Fruit fly (Drosophila melanogaster) whole organism, embryonic: ENCODE data around the gene IFT54.

Experiments
- Antp ChIP-seq: fragments of 200-800 bp; sonication (Bioruptor generic); optimal IDR thresholded peaks from 3 replicates; lab custom pipeline; 2016; ENCODE audit warnings: missing biosample characterization, missing genetic modification characterization
- Awh ChIP-seq: fragments of 200-800 bp; sonication (Bioruptor generic); IDR thresholded peaks from 2 replicates; pipeline ENCODE4, ENCODE4 v1.3.6; 2022; ENCODE audit warnings: missing biosample characterization, missing genetic modification characterization
- B-H2 ChIP-seq: fragments of 200-800 bp; sonication (Bioruptor generic); optimal IDR thresholded peaks from 2 replicates; lab custom pipeline; 2018; ENCODE audit warnings: missing biosample characterization, mild to moderate bottlenecking, missing genetic modification characterization
- BEAF-32 ChIP-seq: fragments of 200-800 bp; sonication (Bioruptor generic); optimal IDR thresholded peaks from 3 replicates; lab custom pipeline; 2017; ENCODE audit warnings: missing biosample characterization, missing genetic modification characterization, mild to moderate bottlenecking, moderate library complexity, missing genetic modification reagents
- Bgb ChIP-seq: fragments of 200-800 bp; sonication (Bioruptor generic); IDR thresholded peaks from 2 replicates; pipeline ENCODE4 v1.3.6; 2022; ENCODE audit warnings: missing biosample characterization, missing genetic modification characterization; ENCODE audit not compliant: partially characterized antibody
- Bteb2 ChIP-seq: fragments of 200-800 bp; sonication (Bioruptor generic); optimal IDR thresholded peaks from 2 replicates; lab custom pipeline; 2016; ENCODE audit warnings: missing biosample characterization, missing genetic modification characterization
- CG10147 ChIP-seq: fragments of 200-800 bp; sonication (Bioruptor generic); optimal IDR thresholded peaks from 2 replicates; lab custom pipeline; 2019; ENCODE audit warnings: missing biosample characterization, mild to moderate bottlenecking, missing genetic modification characterization, moderate library complexity
- CG10462 ChIP-seq: fragments of 200-800 bp; sonication (Bioruptor generic); optimal IDR thresholded peaks from 2 replicates; lab custom pipeline; 2016; ENCODE audit warnings: missing biosample characterization, missing genetic modification characterization
- CG11398 ChIP-seq: fragments of 200-800 bp; sonication (Bioruptor generic); optimal IDR thresholded peaks from 2 replicates; lab custom pipeline; 2016; ENCODE audit warnings: missing biosample characterization, missing genetic modification characterization
- CG12104 ChIP-seq: fragments of 200-800 bp; sonication (Bioruptor generic); optimal IDR thresholded peaks from 3 replicates; lab custom pipeline; 2016; ENCODE audit warnings: missing biosample characterization, missing genetic modification characterization
- CG12155 ChIP-seq: fragments of 200-800 bp; sonication (Bioruptor generic); optimal IDR thresholded peaks from 3 replicates; lab custom pipeline; 2016; ENCODE audit warnings: missing biosample characterization, missing genetic modification characterization
- CG12391 ChIP-seq: fragments of 200-800 bp; sonication (Bioruptor generic); optimal IDR thresholded peaks from 3 replicates; lab custom pipeline; 2018; ENCODE audit warnings: missing biosample characterization, mild to moderate bottlenecking, missing genetic modification characterization, moderate library complexity
- CG13775 ChIP-seq: fragments of 200-800 bp; sonication (Bioruptor generic); optimal IDR thresholded peaks from 3 replicates; lab custom pipeline; 2017; ENCODE audit warnings: missing biosample characterization, mild to moderate bottlenecking, missing genetic modification characterization
- CG14014 ChIP-seq: fragments of 200-800 bp; sonication (Bioruptor generic); IDR thresholded peaks from 2 replicates; pipeline ENCODE4 v1.3.6; 2022; ENCODE audit warnings: missing biosample characterization, missing genetic modification characterization
- CG15073 ChIP-seq: fragments of 200-800 bp; sonication (Bioruptor generic); optimal IDR thresholded peaks from 2 replicates; lab custom pipeline; 2016; ENCODE audit warnings: missing biosample characterization, missing genetic modification characterization
- CG17186 ChIP-seq: fragments of 200-800 bp; sonication (Bioruptor generic); optimal IDR thresholded peaks from 3 replicates; lab custom pipeline; 2017; ENCODE audit warnings: missing biosample characterization, missing genetic modification reagents, missing genetic modification characterization
- CG2712 ChIP-seq: fragments of 200-800 bp; optimal IDR thresholded peaks from 3 replicates; lab custom pipeline; 2019; ENCODE audit warnings: missing biosample characterization, mild to moderate bottlenecking, missing genetic modification characterization, moderate library complexity
- CG32767 ChIP-seq: fragments of 200-800 bp; sonication (Bioruptor generic); IDR thresholded peaks from 2 replicates; pipeline ENCODE4 v1.3.6; 2022; ENCODE audit warnings: missing biosample characterization, missing genetic modification characterization
- CG3726 ChIP-seq: fragments of 200-800 bp; sonication (Bioruptor generic); IDR thresholded peaks from 3 replicates; pipeline ENCODE4, ENCODE4 v1.3.6; 2022; ENCODE audit warnings: missing biosample characterization, missing genetic modification characterization
- CG5180 ChIP-seq: fragments of 200-800 bp; sonication (Bioruptor generic); optimal IDR thresholded peaks from 3 replicates; lab custom pipeline; 2017; ENCODE audit warnings: missing biosample characterization, missing genetic modification characterization, mild to moderate bottlenecking, moderate library complexity, missing genetic modification reagents
- CG8478 ChIP-seq: fragments of >200 bp; optimal IDR thresholded peaks from 2 replicates; lab custom pipeline; 2018
- D19B ChIP-seq: fragments of 200-800 bp; sonication (Bioruptor generic); optimal IDR thresholded peaks from 2 replicates; lab custom pipeline; 2017; ENCODE audit warnings: missing biosample characterization, mild to moderate bottlenecking, missing genetic modification characterization
- Dbx ChIP-seq: fragments of 200-800 bp; sonication (Bioruptor generic); IDR thresholded peaks from 3 replicates; pipeline ENCODE4 v1.3.6; 2022; ENCODE audit warnings: missing biosample characterization, missing genetic modification characterization
- Dfd ChIP-seq, 2 experiments: fragments of >200 bp; optimal IDR thresholded peaks; 2 replicates each; lab custom pipeline; 2017; ENCODE audit warnings: missing biosample characterization in 2 of 2, missing genetic modification characterization in 2 of 2
- Fer2 ChIP-seq: fragments of 200-800 bp; sonication (Bioruptor generic); optimal IDR thresholded peaks from 2 replicates; lab custom pipeline; 2018; ENCODE audit warnings: missing biosample characterization, mild to moderate bottlenecking, missing genetic modification characterization, moderate library complexity
- HHEX ChIP-seq: fragments of 200-800 bp; sonication (Bioruptor generic); optimal IDR thresholded peaks from 3 replicates; lab custom pipeline; 2017; ENCODE audit warnings: missing biosample characterization, mild to moderate bottlenecking, missing genetic modification characterization, missing genetic modification reagents
- Hr78 ChIP-seq, 2 experiments: fragments of 200-800 bp in 1 of 2; fragments of >200 bp in 1 of 2; sonication (Bioruptor generic) in 1 of 2; optimal IDR thresholded peaks; 2 replicates each; lab custom pipeline; 2017 to 2019; ENCODE audit warnings: missing biosample characterization in 2 of 2, missing genetic modification characterization in 2 of 2, mild to moderate bottlenecking in 1 of 2, moderate library complexity in 1 of 2
- Lhr ChIP-seq: fragments of 200-800 bp; sonication (Bioruptor generic); optimal IDR thresholded peaks from 3 replicates; lab custom pipeline; 2017; ENCODE audit warnings: mild to moderate bottlenecking, missing biosample characterization, missing genetic modification reagents, missing genetic modification characterization
- NFAT ChIP-seq: fragments of 200-800 bp; sonication (Bioruptor generic); IDR thresholded peaks from 2 replicates; pipeline ENCODE4 v1.3.6; 2022; ENCODE audit warnings: missing biosample characterization, missing genetic modification characterization
- NfI ChIP-seq: fragments of 200-800 bp; sonication (Bioruptor generic); optimal IDR thresholded peaks from 3 replicates; lab custom pipeline; 2018; ENCODE audit warnings: missing biosample characterization, mild to moderate bottlenecking, missing genetic modification characterization, moderate library complexity
- Oaz ChIP-seq: fragments of 200-800 bp; sonication (Bioruptor generic); IDR thresholded peaks from 2 replicates; pipeline ENCODE4 v1.3.6; 2022; ENCODE audit warnings: missing biosample characterization, missing genetic modification characterization
- Ptx1 ChIP-seq: fragments of 200-800 bp; sonication (Bioruptor generic); IDR thresholded peaks from 2 replicates; pipeline ENCODE4 v1.3.6; 2022; ENCODE audit warnings: missing biosample characterization, missing genetic modification characterization
- Rfx ChIP-seq: fragments of 200-800 bp; sonication (Bioruptor generic); IDR thresholded peaks from 2 replicates; pipeline ENCODE4 v1.3.6; 2022; ENCODE audit warnings: missing biosample characterization, missing genetic modification characterization
- Sox100B ChIP-seq: fragments of 200-800 bp; sonication (Bioruptor generic); optimal IDR thresholded peaks from 3 replicates; lab custom pipeline; 2018; ENCODE audit warnings: missing biosample characterization, mild to moderate bottlenecking, missing genetic modification characterization
- TFAM ChIP-seq: fragments of 200-800 bp; sonication (Bioruptor generic); optimal IDR thresholded peaks from 2 replicates; lab custom pipeline; 2017; ENCODE audit warnings: missing biosample characterization, missing genetic modification characterization, inconsistent platforms
- ash1 ChIP-seq: fragments of 200-800 bp; sonication (Bioruptor generic); optimal IDR thresholded peaks from 2 replicates; lab custom pipeline; 2018; ENCODE audit warnings: missing biosample characterization, mild to moderate bottlenecking, missing genetic modification characterization
- az2 ChIP-seq: fragments of 200-800 bp; sonication (Bioruptor generic); optimal IDR thresholded peaks from 3 replicates; lab custom pipeline; 2016; ENCODE audit warnings: missing biosample characterization, missing genetic modification characterization
- ci ChIP-seq: fragments of 200-800 bp; sonication (Bioruptor generic); IDR thresholded peaks from 3 replicates; pipeline ENCODE4 v1.3.6; 2022; ENCODE audit warnings: missing biosample characterization, missing genetic modification characterization
- dimm ChIP-seq: fragments of 200-800 bp; sonication (Bioruptor generic); IDR thresholded peaks from 2 replicates; pipeline ENCODE4 v1.3.6; 2022; ENCODE audit warnings: missing biosample characterization, missing genetic modification characterization
- emc ChIP-seq: fragments of 200-800 bp; sonication (Bioruptor generic); optimal IDR thresholded peaks from 2 replicates; lab custom pipeline; 2016; ENCODE audit warnings: missing biosample characterization, missing genetic modification characterization
- gce ChIP-seq: fragments of 200-800 bp; sonication (Bioruptor generic); IDR thresholded peaks from 3 replicates; pipeline ENCODE4 v1.3.6; 2022; ENCODE audit warnings: missing biosample characterization, missing genetic modification characterization
- grn ChIP-seq: fragments of 200-800 bp; sonication (Bioruptor generic); optimal IDR thresholded peaks from 3 replicates; lab custom pipeline; 2017; ENCODE audit warnings: missing biosample characterization, missing genetic modification characterization
- gro ChIP-seq: fragments of 200-800 bp; sonication (Bioruptor generic); optimal IDR thresholded peaks from 2 replicates; lab custom pipeline; 2016; ENCODE audit warnings: missing biosample characterization, missing genetic modification characterization
- knrl ChIP-seq: fragments of 200-800 bp; sonication (Bioruptor generic); IDR thresholded peaks from 3 replicates; pipeline ENCODE4 v1.3.6; 2022; ENCODE audit warnings: missing biosample characterization, missing genetic modification characterization; ENCODE audit not compliant: partially characterized antibody
- lola ChIP-seq, 3 experiments: fragments of >200 bp in 2 of 3; fragments of 200-800 bp in 1 of 3; sonication (Bioruptor generic) in 1 of 3; optimal IDR thresholded peaks; 2 replicates each; lab custom pipeline; 2017 to 2019; ENCODE audit warnings: missing biosample characterization in 3 of 3, missing genetic modification characterization in 3 of 3, mild to moderate bottlenecking in 1 of 3, moderate library complexity in 1 of 3
- nerfin-2 ChIP-seq: fragments of 200-800 bp; sonication (Bioruptor generic); IDR thresholded peaks from 2 replicates; pipeline ENCODE4 v1.3.6; 2022; ENCODE audit warnings: missing biosample characterization, missing genetic modification characterization; ENCODE audit not compliant: partially characterized antibody
- peb ChIP-seq: fragments of 200-800 bp; sonication (Bioruptor generic); IDR thresholded peaks from 2 replicates; pipeline ENCODE4 v1.3.6; 2022; ENCODE audit warnings: missing biosample characterization, missing genetic modification characterization
- prd ChIP-seq, 3 experiments: fragments of >200 bp in 2 of 3; fragments of 200-800 bp in 1 of 3; sonication (Bioruptor generic) in 1 of 3; optimal IDR thresholded peaks in 2 of 3; IDR thresholded peaks in 1 of 3; 2 replicates in 2 of 3; 3 replicates in 1 of 3; pipeline versions ENCODE4 v1.3.6 to Lab custom; 2017 to 2022; ENCODE audit warnings: missing biosample characterization in 1 of 3, missing genetic modification characterization in 1 of 3
- psq ChIP-seq: fragments of 200-800 bp; sonication (Bioruptor generic); optimal IDR thresholded peaks from 2 replicates; lab custom pipeline; 2017; ENCODE audit warnings: missing biosample characterization, missing genetic modification characterization

IFT54 gene

dm6 chr3R:14288669-14289383 is 13.4 kb upstream of the IFT54 start, which contains the start of gene red (continued):
- TF ChIP-seq peb (0 out of 2 replicates have a peak, but pooled peaks have one; percentile 30), grn (GFP tag; lab: Kevin White, UChicago) (peak; percentile 59), CG10147 (GFP tag; lab: Kevin White, UChicago) (peak; percentile 52), CG2712 (tag; lab: Kevin White, UChicago) (peak; percentile 73), NfI (GFP tag; lab: Kevin White, UChicago) (peak; percentile 78), prd (optimal IDR thresholded peaks at IDR 0.05; lab: Kevin White, UChicago) (no peak), prd (GFP tag; IDR thresholded peaks at IDR 0.05; lab: Robert Waterston, UW) (peak; percentile 72), D19B (GFP tag; lab: Kevin White, UChicago) (peak; percentile 64), ash1 (no peak), NFAT (GFP tag; lab: Robert Waterston, UW) (peak; percentile 54), lola (GFP tag; optimal IDR thresholded peaks at IDR 0.05; lab: Kevin White, UChicago) (peak in 1 of 3 experiments; percentile 35), Lhr (GFP tag; lab: Kevin White, UChicago) (no peak), Oaz (no peak), gce (GFP tag; lab: Robert Waterston, UW) (no peak), CG15073 (GFP tag; lab: Kevin White, UChicago) (no peak), CG3726 (GFP tag; lab: Robert Waterston, UW) (no peak), CG13775 (GFP tag; lab: Kevin White, UChicago) (peak; percentile 62), BEAF-32 (GFP tag; lab: Kevin White, UChicago) (no peak), Bgb (GFP tag; lab: Robert Waterston, UW) (no peak), nerfin-2 (GFP tag; lab: Robert Waterston, UW) (no peak), dimm (no peak), Bteb2 (GFP tag; lab: Kevin White, UChicago) (peak; percentile 51), CG10462 (GFP tag; lab: Kevin White, UChicago) (peak; percentile 10), CG8478 (lab: Kevin White, UChicago) (no peak), CG12391 (tag; lab: Kevin White, UChicago) (peak; percentile 75), CG11398 (GFP tag; lab: Kevin White, UChicago) (no peak), az2 (GFP tag; lab: Kevin White, UChicago) (peak; percentile 63), CG32767 (0 out of 2 replicates have a peak, but pooled peaks have one; percentile 24), Fer2 (tag; lab: Kevin White, UChicago) (peak; percentile 59), CG12104 (GFP tag; lab: Kevin White, UChicago) (peak; percentile 57), psq (no peak), Antp (peak; percentile 23), gro (GFP tag; lab: Kevin White, UChicago) (peak; percentile 58), Rfx (GFP tag; lab: Robert Waterston, UW) (peak; percentile 84), Sox100B (GFP tag; lab: Kevin White, UChicago) (peak; percentile 60), CG14014 (GFP tag; lab: Robert Waterston, UW) (peak; percentile 80), emc (GFP tag; lab: Kevin White, UChicago) (peak; percentile 30), Dfd (GFP tag; optimal IDR thresholded peaks at IDR 0.05; lab: Kevin White, UChicago) (no peak), HHEX (peak; percentile 82), knrl (GFP tag; lab: Robert Waterston, UW) (no peak), ci (GFP tag; lab: Robert Waterston, UW) (peak; percentile 64; the same call in 2 of the 3 replicates), Awh (peak; percentile 52; the same call in 1 of the 2 replicates), CG12155 (GFP tag; lab: Kevin White, UChicago) (peak; percentile 70), CG17186 (GFP tag; lab: Kevin White, UChicago) (no peak), Dbx (GFP tag; lab: Robert Waterston, UW) (peak; percentile 81), B-H2 (GFP tag; lab: Kevin White, UChicago) (peak; percentile 16), TFAM (GFP tag; lab: Kevin White, UChicago) (no peak), Hr78 (GFP tag; optimal IDR thresholded peaks at IDR 0.05; lab: Kevin White, UChicago) (peak in 1 of 2 experiments; percentile 3), Ptx1 (peak; percentile 83), CG5180 (peak; percentile 92)
